Worm (Caenorhabditis elegans) whole organism, L1 larva: ENCODE measurements around the gene cku-70.

Experiments used
- C04F5.9 ChIP-seq: sonication (generic microtip); optimal IDR thresholded peaks from 2 replicates; lab custom pipeline; 2016; ENCODE audit warnings: missing genetic modification characterization, missing compliant biosample characterization
- C16A3.4 ChIP-seq: fragments of 150-350 bp; optimal IDR thresholded peaks from 2 replicates; lab custom pipeline; 2014; ENCODE audit warnings: missing biosample characterization, missing genetic modification characterization
- C34B4.2 ChIP-seq: sonication (generic microtip); optimal IDR thresholded peaks from 2 replicates; lab custom pipeline; 2017; ENCODE audit warnings: mild to moderate bottlenecking, missing genetic modification characterization, missing compliant biosample characterization
- alr-1 ChIP-seq: fragments of 200-800 bp; sonication (Bioruptor generic); optimal IDR thresholded peaks from 2 replicates; lab custom pipeline; 2018; ENCODE audit warnings: borderline replicate concordance, mild to moderate bottlenecking, missing genetic modification characterization, missing compliant biosample characterization
- aly-2 ChIP-seq: fragments of 150-350 bp; optimal IDR thresholded peaks from 2 replicates; lab custom pipeline; 2014; ENCODE audit warnings: missing biosample characterization, missing genetic modification characterization
- ama-1 ChIP-seq: fragments of 150-350 bp; optimal IDR thresholded peaks from 2 replicates; lab custom pipeline; 2014
- ceh-8 ChIP-seq: fragments of 200-800 bp; sonication (Bioruptor generic); optimal IDR thresholded peaks from 2 replicates; lab custom pipeline; 2018; ENCODE audit warnings: mild to moderate bottlenecking, missing genetic modification characterization, moderate library complexity, missing compliant biosample characterization
- dpl-1 ChIP-seq, 3 experiments: fragments of 150-350 bp in 2 of 3; sonication (generic microtip) in 1 of 3; optimal IDR thresholded peaks; 2 replicates each; lab custom pipeline; 2014 to 2017; ENCODE audit warnings: missing biosample characterization in 3 of 3, missing genetic modification characterization in 3 of 3, missing genetic modification reagents in 3 of 3
- dsc-1 ChIP-seq: sonication (generic microtip); optimal IDR thresholded peaks from 2 replicates; lab custom pipeline; 2016; ENCODE audit warnings: mild to moderate bottlenecking, missing genetic modification characterization, missing compliant biosample characterization
- efl-1 ChIP-seq, 4 experiments: fragments of 150-350 bp; optimal IDR thresholded peaks in 3 of 4; peaks in 1 of 4; 1 replicate in 1 of 4; 2 replicates in 3 of 4; lab custom pipeline; 2014; ENCODE audit warnings: missing biosample characterization in 2 of 4, missing genetic modification characterization in 2 of 4, missing genetic modification reagents in 2 of 4
- efl-3 ChIP-seq: fragments of 200-800 bp; sonication (Bioruptor generic); optimal IDR thresholded peaks from 2 replicates; lab custom pipeline; 2018; ENCODE audit warnings: mild to moderate bottlenecking, missing genetic modification characterization, missing compliant biosample characterization
- elt-2 ChIP-seq: sonication (generic microtip); optimal IDR thresholded peaks from 2 replicates; lab custom pipeline; 2016; ENCODE audit warnings: missing genetic modification characterization, mild to moderate bottlenecking, inconsistent platforms, missing compliant biosample characterization, missing genetic modification reagents
- elt-3 ChIP-seq, 6 experiments: fragments of 150-350 bp in 1 of 6; sonication (generic microtip); optimal IDR thresholded peaks; 2 replicates each; lab custom pipeline; 2017 to 2018; ENCODE audit warnings: missing biosample characterization in 6 of 6, missing genetic modification characterization in 6 of 6, inconsistent platforms in 1 of 6
- fos-1 ChIP-seq: fragments of 150-350 bp; optimal IDR thresholded peaks from 2 replicates; lab custom pipeline; 2014; ENCODE audit warnings: missing biosample characterization, missing genetic modification characterization
- grh-1 ChIP-seq: fragments of 200-800 bp; sonication (Bioruptor generic); IDR thresholded peaks from 2 replicates; pipeline ENCODE4 v1.3.6; 2022; ENCODE audit warnings: missing genetic modification reagents, missing genetic modification characterization, missing compliant biosample characterization
- hlh-17 ChIP-seq: fragments of 200-800 bp; sonication (Bioruptor generic); optimal IDR thresholded peaks from 2 replicates; lab custom pipeline; 2018; ENCODE audit warnings: missing genetic modification characterization, mild to moderate bottlenecking, missing compliant biosample characterization, moderate library complexity, borderline replicate concordance
- hlh-4 ChIP-seq: sonication (generic microtip); optimal IDR thresholded peaks from 2 replicates; lab custom pipeline; 2016; ENCODE audit warnings: mild to moderate bottlenecking, missing genetic modification characterization, missing compliant biosample characterization
- hpl-2 ChIP-seq: fragments of 150-350 bp; optimal IDR thresholded peaks from 2 replicates; lab custom pipeline; 2014; ENCODE audit warnings: missing biosample characterization, missing genetic modification reagents, missing genetic modification characterization
- jun-1 ChIP-seq: fragments of 150-350 bp; optimal IDR thresholded peaks from 2 replicates; lab custom pipeline; 2014; ENCODE audit warnings: missing biosample characterization, missing genetic modification reagents, missing genetic modification characterization
- lin-13 ChIP-seq: fragments of 150-350 bp; optimal IDR thresholded peaks from 2 replicates; lab custom pipeline; 2014; ENCODE audit warnings: missing biosample characterization, missing genetic modification reagents, missing genetic modification characterization
- lin-15B ChIP-seq: fragments of 150-350 bp; sonication (generic microtip); optimal IDR thresholded peaks from 3 replicates; lab custom pipeline; 2014; ENCODE audit warnings: missing biosample characterization, missing genetic modification characterization
- lin-35 ChIP-seq, 2 experiments: fragments of 150-350 bp; optimal IDR thresholded peaks; 2 replicates each; lab custom pipeline; 2014; ENCODE audit warnings: missing biosample characterization in 2 of 2, missing genetic modification characterization in 2 of 2, missing genetic modification reagents in 2 of 2
- lin-39 ChIP-seq: fragments of 150-350 bp; optimal IDR thresholded peaks from 2 replicates; lab custom pipeline; 2014; ENCODE audit warnings: missing biosample characterization, missing genetic modification reagents, missing genetic modification characterization
- lir-3 ChIP-seq: sonication (generic microtip); optimal IDR thresholded peaks from 2 replicates; lab custom pipeline; 2016; ENCODE audit warnings: mild to moderate bottlenecking, missing genetic modification characterization, moderate library complexity, missing compliant biosample characterization; ENCODE audit not compliant: poor library complexity
- lsy-2 ChIP-seq, 2 experiments: fragments of 150-350 bp; optimal IDR thresholded peaks; 2 replicates each; lab custom pipeline; 2014; ENCODE audit warnings: missing biosample characterization in 2 of 2, missing genetic modification characterization in 2 of 2
- mdl-1 ChIP-seq, 2 experiments: fragments of 150-350 bp; optimal IDR thresholded peaks; 2 replicates each; lab custom pipeline; 2014 to 2017; ENCODE audit warnings: missing biosample characterization in 2 of 2, missing genetic modification characterization in 2 of 2, inconsistent platforms in 1 of 2
- nhr-12 ChIP-seq: sonication (generic microtip); optimal IDR thresholded peaks from 2 replicates; lab custom pipeline; 2017; ENCODE audit warnings: missing biosample characterization, missing genetic modification characterization
- nhr-19 ChIP-seq: fragments of 200-800 bp; sonication (Bioruptor generic); conservative IDR thresholded peaks from 2 replicates; pipeline ENCODE4 v1.3.6; 2022; ENCODE audit warnings: missing genetic modification characterization, missing compliant biosample characterization
- nhr-237 ChIP-seq: fragments of 150-350 bp; optimal IDR thresholded peaks from 2 replicates; lab custom pipeline; 2014; ENCODE audit warnings: missing biosample characterization, missing genetic modification characterization
- nhr-28 ChIP-seq: fragments of 150-350 bp; optimal IDR thresholded peaks from 2 replicates; lab custom pipeline; 2014; ENCODE audit warnings: missing biosample characterization, missing genetic modification characterization
- nhr-47 ChIP-seq: sonication (generic microtip); optimal IDR thresholded peaks from 2 replicates; lab custom pipeline; 2016; ENCODE audit warnings: mild to moderate bottlenecking, missing genetic modification characterization, moderate library complexity, missing compliant biosample characterization
- nhr-76 ChIP-seq: sonication (generic microtip); optimal IDR thresholded peaks from 2 replicates; lab custom pipeline; 2017; ENCODE audit warnings: missing biosample characterization, missing genetic modification characterization
- nhr-84 ChIP-seq: sonication (generic microtip); optimal IDR thresholded peaks from 2 replicates; lab custom pipeline; 2017; ENCODE audit warnings: missing biosample characterization, missing genetic modification characterization
- nhr-85 ChIP-seq: sonication (generic microtip); peaks from one replicate; lab custom pipeline; 2016; ENCODE audit warnings: missing genetic modification characterization, inconsistent platforms, missing compliant biosample characterization
- pax-3 ChIP-seq: fragments of 200-800 bp; sonication (Bioruptor generic); optimal IDR thresholded peaks from 2 replicates; lab custom pipeline; 2018; ENCODE audit warnings: mild to moderate bottlenecking, missing genetic modification characterization, moderate library complexity, missing compliant biosample characterization
- snpc-4 ChIP-seq: fragments of 150-350 bp; optimal IDR thresholded peaks from 2 replicates; lab custom pipeline; 2014; ENCODE audit warnings: missing biosample characterization, missing genetic modification characterization
- snu-23 ChIP-seq: sonication (generic microtip); optimal IDR thresholded peaks from 2 replicates; lab custom pipeline; 2016; ENCODE audit warnings: missing genetic modification characterization, missing compliant biosample characterization
- sox-4 ChIP-seq: sonication (generic microtip); optimal IDR thresholded peaks from 2 replicates; lab custom pipeline; 2016; ENCODE audit warnings: missing genetic modification characterization, missing compliant biosample characterization
- sptf-1 ChIP-seq: fragments of 150-350 bp; optimal IDR thresholded peaks from 2 replicates; lab custom pipeline; 2014; ENCODE audit warnings: missing biosample characterization, missing genetic modification characterization
- swsn-7 ChIP-seq: sonication (generic microtip); optimal IDR thresholded peaks from 2 replicates; lab custom pipeline; 2016; ENCODE audit warnings: missing genetic modification characterization, missing compliant biosample characterization
- tbx-2 ChIP-seq: sonication (generic microtip); optimal IDR thresholded peaks from 2 replicates; lab custom pipeline; 2016; ENCODE audit warnings: missing genetic modification characterization, missing compliant biosample characterization
- unc-130 ChIP-seq: fragments of 150-350 bp; optimal IDR thresholded peaks from 2 replicates; lab custom pipeline; 2017; ENCODE audit warnings: missing biosample characterization, missing genetic modification characterization, inconsistent platforms
- unc-30 ChIP-seq: sonication (generic microtip); optimal IDR thresholded peaks from 2 replicates; lab custom pipeline; 2017; ENCODE audit warnings: missing biosample characterization, missing genetic modification characterization
- unc-62 ChIP-seq: fragments of 150-350 bp; optimal IDR thresholded peaks from 2 replicates; lab custom pipeline; 2014; ENCODE audit warnings: missing biosample characterization, missing genetic modification reagents, missing genetic modification characterization
- zag-1 ChIP-seq: fragments of 150-350 bp; optimal IDR thresholded peaks from 2 replicates; lab custom pipeline; 2014; ENCODE audit warnings: missing biosample characterization, missing genetic modification characterization
- ztf-11 ChIP-seq, 2 experiments: sonication (generic microtip); optimal IDR thresholded peaks; 2 replicates each; lab custom pipeline; 2016 to 2017; ENCODE audit warnings: missing genetic modification characterization in 2 of 2, missing biosample characterization in 1 of 2, missing compliant biosample characterization in 1 of 2

Gene cku-70

ce11 chrIII:11157916-11158315 is 3.3 kb downstream of the cku-70 start:
- TF ChIP-seq nhr-19 (no peak), nhr-12 (tag; lab: Kevin White, UChicago) (no peak), C16A3.4 (tag; lab: Kevin White, UChicago) (no peak), snpc-4 (no peak), unc-30 (tag; lab: Kevin White, UChicago) (no peak), nhr-28 (tag; lab: Kevin White, UChicago) (no peak), nhr-85 (tag; lab: Kevin White, UChicago) (no peak), ztf-11 (tag; optimal IDR thresholded peaks at IDR 0.05; lab: Kevin White, UChicago) (no peak), efl-3 (GFP tag; lab: Kevin White, UChicago) (no peak), efl-1 (optimal IDR thresholded peaks at IDR 0.05; lab: Kevin White, UChicago) (no peak), efl-1 (GFP tag; optimal IDR thresholded peaks at IDR 0.05 in 1 of 2; lab: Kevin White, UChicago) (no peak), hlh-17 (GFP tag; lab: Kevin White, UChicago) (no peak), lin-39 (tag; lab: Kevin White, UChicago) (no peak), alr-1 (tag; lab: Kevin White, UChicago) (no peak), tbx-2 (tag; lab: Kevin White, UChicago) (no peak)
- TF ChIP-seq, all 84 proteins: peak for 0

ce11 chrIII:11169680-11170079 is 15.1 kb downstream of the cku-70 start:
- no peak for TF ChIP-seq nhr-84 (tag; lab: Kevin White, UChicago)
- no peak for TF ChIP-seq C04F5.9
- no peak for TF ChIP-seq elt-2 (tag; lab: Kevin White, UChicago)
- TF ChIP-seq lsy-2 (tag; optimal IDR thresholded peaks at IDR 0.05; lab: Kevin White, UChicago) = no peak
- no peak for TF ChIP-seq tbx-2 (tag; lab: Kevin White, UChicago)
- TF ChIP-seq lin-39 (tag; lab: Kevin White, UChicago) = no peak
- no peak for TF ChIP-seq lin-15B (tag; lab: Kevin White, UChicago)
- TF ChIP-seq C34B4.2 (tag; lab: Kevin White, UChicago) = no peak
- TF ChIP-seq mdl-1 (tag; optimal IDR thresholded peaks at IDR 0.05; lab: Kevin White, UChicago) = no peak
- no peak for TF ChIP-seq ama-1
- TF ChIP-seq unc-130 (tag; lab: Kevin White, UChicago) = no peak
- no peak for TF ChIP-seq unc-62
- no peak for TF ChIP-seq swsn-7 (tag; lab: Kevin White, UChicago)
- TF ChIP-seq lin-13 (GFP tag; lab: Kevin White, UChicago) = no peak
- TF ChIP-seq, all 84 proteins: peak for 0

ce11 chrIII:11170509-11170908 is 15.9 kb downstream of the cku-70 start:
- TF ChIP-seq nhr-237 (no peak), jun-1 (tag; lab: Kevin White, UChicago) (no peak), hpl-2 (GFP tag; lab: Kevin White, UChicago) (no peak), elt-3 (tag; optimal IDR thresholded peaks at IDR 0.05; lab: Kevin White, UChicago) (no peak), snu-23 (GFP tag; lab: Kevin White, UChicago) (no peak), lir-3 (tag; lab: Kevin White, UChicago) (no peak), nhr-12 (tag; lab: Kevin White, UChicago) (no peak), aly-2 (no peak)

ce11 chrIII:11172232-11172713 is 17.6 kb downstream of the cku-70 start:
- TF ChIP-seq nhr-84 (tag; lab: Kevin White, UChicago) (no peak), fos-1 (no peak), lin-35 (GFP tag; optimal IDR thresholded peaks at IDR 0.05; lab: Kevin White, UChicago) (no peak), nhr-76 (tag; lab: Kevin White, UChicago) (no peak), nhr-237 (no peak), nhr-12 (tag; lab: Kevin White, UChicago) (no peak), hlh-4 (tag; lab: Kevin White, UChicago) (no peak), dpl-1 (GFP tag; optimal IDR thresholded peaks at IDR 0.05; lab: Kevin White, UChicago) (no peak), zag-1 (tag; lab: Kevin White, UChicago) (no peak), dsc-1 (tag; lab: Kevin White, UChicago) (no peak), pax-3 (tag; lab: Kevin White, UChicago) (no peak), unc-62 (no peak), nhr-47 (no peak), alr-1 (tag; lab: Kevin White, UChicago) (no peak), ceh-8 (GFP tag; lab: Kevin White, UChicago) (no peak), grh-1 (GFP tag; lab: Robert Waterston, UW) (no peak), unc-30 (tag; lab: Kevin White, UChicago) (no peak), sptf-1 (tag; lab: Kevin White, UChicago) (no peak), sox-4 (tag; lab: Kevin White, UChicago) (no peak)
